Fruit fly (Drosophila melanogaster) whole organism, wandering third instar larva: ENCODE data around the gene zf30C.

Experiments used
- OdsH ChIP-seq: fragments of 200-800 bp; sonication (Bioruptor generic); optimal IDR thresholded peaks from 2 replicates; lab custom pipeline; 2016; ENCODE audit warnings: missing biosample characterization, mild to moderate bottlenecking, missing genetic modification characterization
- br ChIP-seq: fragments of 200-800 bp; sonication (Bioruptor generic); optimal IDR thresholded peaks from 2 replicates; lab custom pipeline; 2016; ENCODE audit warnings: missing biosample characterization, missing genetic modification characterization
- pan ChIP-seq: fragments of >200 bp; optimal IDR thresholded peaks from 2 replicates; lab custom pipeline; 2017
- psq ChIP-seq: fragments of 200-800 bp; sonication (Bioruptor generic); optimal IDR thresholded peaks from 3 replicates; lab custom pipeline; 2017; ENCODE audit warnings: missing biosample characterization, mild to moderate bottlenecking, missing genetic modification characterization, moderate library complexity

- TF ChIP-seq br (GFP tag; lab: Kevin White, UChicago) (no peak), OdsH (GFP tag; lab: Kevin White, UChicago) (no peak), pan (lab: Kevin White, UChicago) (no peak), psq (GFP tag; lab: Kevin White, UChicago) (no peak)
Observed at dm6 chr2L:9753357-9753756, 4.8 kb upstream of the zf30C start.
